Worm (Caenorhabditis elegans): ENCODE data around the gene Y43C5A.3.

ce11 chrIV:10273781-10274313 lies at the start of gene Y43C5A.3:
- TF ChIP-seq egl-27 (tag; optimal IDR thresholded peaks at IDR 0.05) (no peak), egl-43 (GFP tag; IDR thresholded peaks at IDR 0.05) (no peak), R02D3.7 (tag; optimal IDR thresholded peaks at IDR 0.05) (no peak), mep-1 (tag; optimal IDR thresholded peaks at IDR 0.05) (no peak), dpl-1 (GFP tag; optimal IDR thresholded peaks at IDR 0.05) (no peak)

Measured in whole organism, L4 larva.